Worm (Caenorhabditis elegans) whole organism, L4 larva: ENCODE data around the gene str-145.

ENCODE experiments used
- F37D6.2 ChIP-seq: sonication (generic microtip); optimal IDR thresholded peaks from 2 replicates; lab custom pipeline; 2016; ENCODE audit warnings: mild to moderate bottlenecking, missing genetic modification characterization, missing compliant biosample characterization
- R02D3.7 ChIP-seq: fragments of 150-350 bp; sonication (generic microtip); optimal IDR thresholded peaks from 3 replicates; lab custom pipeline; 2014; ENCODE audit warnings: missing biosample characterization, missing genetic modification characterization
- T26A8.4 ChIP-seq: fragments of 200-800 bp; sonication (Bioruptor generic); IDR thresholded peaks from 2 replicates; pipeline ENCODE4 v1.3.6; 2022; ENCODE audit warnings: missing genetic modification characterization, missing compliant biosample characterization
- Y105C5A.15 ChIP-seq: fragments of 200-800 bp; sonication (Bioruptor generic); IDR thresholded peaks from 2 replicates; pipeline ENCODE4 v1.3.6; 2022; ENCODE audit warnings: missing genetic modification characterization, missing compliant biosample characterization
- Y5F2A.4 ChIP-seq: fragments of 200-800 bp; sonication (Bioruptor generic); optimal IDR thresholded peaks from 2 replicates; lab custom pipeline; 2018; ENCODE audit warnings: mild to moderate bottlenecking, missing genetic modification characterization, missing compliant biosample characterization
- ZK337.2 ChIP-seq: fragments of 200-800 bp; sonication (Bioruptor generic); IDR thresholded peaks from 2 replicates; pipeline ENCODE4 v1.3.6; 2022; ENCODE audit warnings: missing genetic modification reagents, missing genetic modification characterization, missing compliant biosample characterization
- aha-1 ChIP-seq: fragments of 150-350 bp; peaks from one replicate; lab custom pipeline; 2014; ENCODE audit warnings: missing biosample characterization, missing genetic modification characterization
- ceh-32 ChIP-seq: sonication (generic microtip); optimal IDR thresholded peaks from 2 replicates; lab custom pipeline; 2016; ENCODE audit warnings: mild to moderate bottlenecking, missing genetic modification characterization, missing compliant biosample characterization; ENCODE audit not compliant: poor library complexity
- dmd-8 ChIP-seq: fragments of 200-800 bp; sonication (Bioruptor generic); IDR thresholded peaks from 2 replicates; pipeline ENCODE4 v1.3.6; 2022; ENCODE audit warnings: missing genetic modification characterization, missing compliant biosample characterization
- dpl-1 ChIP-seq: fragments of 150-350 bp; optimal IDR thresholded peaks from 2 replicates; lab custom pipeline; 2014; ENCODE audit warnings: missing biosample characterization, missing genetic modification reagents, missing genetic modification characterization
- duxl-1 ChIP-seq: sonication (generic microtip); optimal IDR thresholded peaks from 2 replicates; lab custom pipeline; 2016; ENCODE audit warnings: mild to moderate bottlenecking, missing genetic modification characterization, moderate library complexity, missing compliant biosample characterization; ENCODE audit not compliant: poor library complexity
- gei-8 ChIP-seq: fragments of 200-800 bp; sonication (Bioruptor generic); optimal IDR thresholded peaks from 2 replicates; lab custom pipeline; 2018; ENCODE audit warnings: mild to moderate bottlenecking, missing genetic modification characterization, missing compliant biosample characterization
- hmg-1.1 ChIP-seq: fragments of 200-800 bp; sonication (Bioruptor generic); IDR thresholded peaks from 2 replicates; pipeline ENCODE4 v1.3.6; 2022; ENCODE audit warnings: missing genetic modification reagents, missing genetic modification characterization, missing compliant biosample characterization
- lin-29 ChIP-seq: fragments of 200-800 bp; sonication (Bioruptor generic); IDR thresholded peaks from 2 replicates; pipeline ENCODE4 v1.3.6; 2022; ENCODE audit warnings: missing genetic modification reagents, missing genetic modification characterization, missing compliant biosample characterization
- lin-38 ChIP-seq: fragments of 200-800 bp; sonication (Bioruptor generic); IDR thresholded peaks from 2 replicates; pipeline ENCODE4 v1.3.6; 2022; ENCODE audit warnings: missing genetic modification reagents, missing genetic modification characterization, missing compliant biosample characterization
- lsy-2 ChIP-seq, 2 experiments: fragments of 150-350 bp in 1 of 2; sonication (generic microtip) in 1 of 2; optimal IDR thresholded peaks; 2 replicates each; lab custom pipeline; 2014 to 2017; ENCODE audit warnings: missing biosample characterization in 2 of 2, missing genetic modification characterization in 2 of 2
- mxl-3 ChIP-seq: fragments of 200-800 bp; sonication (Bioruptor generic); optimal IDR thresholded peaks from 2 replicates; lab custom pipeline; 2018; ENCODE audit warnings: mild to moderate bottlenecking, missing genetic modification characterization, missing compliant biosample characterization
- nhr-111 ChIP-seq: fragments of 200-800 bp; sonication (Bioruptor generic); optimal IDR thresholded peaks from 2 replicates; lab custom pipeline; 2018; ENCODE audit warnings: mild to moderate bottlenecking, missing genetic modification characterization, missing compliant biosample characterization
- nhr-237 ChIP-seq: sonication (generic microtip); optimal IDR thresholded peaks from 2 replicates; lab custom pipeline; 2017; ENCODE audit warnings: missing biosample characterization, missing genetic modification characterization
- nhr-25 ChIP-seq: sonication (generic microtip); optimal IDR thresholded peaks from 2 replicates; lab custom pipeline; 2017; ENCODE audit warnings: missing genetic modification characterization, mild to moderate bottlenecking, missing compliant biosample characterization, antibody characterized with exemption, moderate library complexity, borderline replicate concordance; ENCODE audit not compliant: insufficient read depth
- nhr-28 ChIP-seq: fragments of 150-350 bp; optimal IDR thresholded peaks from 2 replicates; lab custom pipeline; 2014; ENCODE audit warnings: missing biosample characterization, missing genetic modification characterization
- nhr-42 ChIP-seq: fragments of 200-800 bp; sonication (Bioruptor generic); IDR thresholded peaks from 2 replicates; pipeline ENCODE4 v1.3.6; 2022; ENCODE audit warnings: missing genetic modification characterization, missing compliant biosample characterization
- pha-4 ChIP-seq, 2 experiments: fragments of 150-350 bp in 1 of 2; fragments of 200-800 bp in 1 of 2; sonication (Bioruptor generic) in 1 of 2; IDR thresholded peaks in 1 of 2; optimal IDR thresholded peaks in 1 of 2; 2 replicates each; pipeline versions ENCODE4 v1.3.6 to Lab custom; 2014 to 2022; ENCODE audit warnings: missing genetic modification characterization in 2 of 2, missing genetic modification reagents in 2 of 2, missing biosample characterization in 1 of 2, missing compliant biosample characterization in 1 of 2
- php-3 ChIP-seq: fragments of 200-800 bp; sonication (Bioruptor generic); IDR thresholded peaks from 2 replicates; pipeline ENCODE4 v1.3.6; 2022; ENCODE audit warnings: missing genetic modification reagents, missing genetic modification characterization, missing compliant biosample characterization
- pqm-1 ChIP-seq: sonication (generic microtip); optimal IDR thresholded peaks from 2 replicates; lab custom pipeline; 2017; ENCODE audit warnings: missing biosample characterization, missing genetic modification characterization
- spr-1 ChIP-seq: sonication (generic microtip); optimal IDR thresholded peaks from 2 replicates; lab custom pipeline; 2016; ENCODE audit warnings: mild to moderate bottlenecking, missing genetic modification characterization, missing compliant biosample characterization
- spr-3 ChIP-seq: fragments of 200-800 bp; sonication (Bioruptor generic); optimal IDR thresholded peaks from 2 replicates; lab custom pipeline; 2018; ENCODE audit warnings: mild to moderate bottlenecking, missing genetic modification characterization, missing compliant biosample characterization
- tag-97 ChIP-seq: fragments of 200-800 bp; sonication (Bioruptor generic); IDR thresholded peaks from 2 replicates; pipeline ENCODE4 v1.3.6; 2022; ENCODE audit warnings: missing genetic modification characterization, missing compliant biosample characterization
- unc-130 ChIP-seq: sonication (generic microtip); optimal IDR thresholded peaks from 2 replicates; lab custom pipeline; 2016; ENCODE audit warnings: missing genetic modification reagents, missing genetic modification characterization, missing compliant biosample characterization
- zag-1 ChIP-seq: fragments of 150-350 bp; optimal IDR thresholded peaks from 2 replicates; lab custom pipeline; 2014; ENCODE audit warnings: missing biosample characterization, missing genetic modification characterization
- zfp-2 ChIP-seq: sonication (generic microtip); optimal IDR thresholded peaks from 2 replicates; lab custom pipeline; 2016; ENCODE audit warnings: mild to moderate bottlenecking, missing genetic modification characterization, missing compliant biosample characterization
- zfp-3 ChIP-seq: fragments of 200-800 bp; sonication (Bioruptor generic); conservative IDR thresholded peaks from 2 replicates; pipeline ENCODE4 v1.3.6; 2022; ENCODE audit warnings: missing genetic modification reagents, missing genetic modification characterization, missing compliant biosample characterization
- zip-11 ChIP-seq: fragments of 200-800 bp; sonication (Bioruptor generic); IDR thresholded peaks from 2 replicates; pipeline ENCODE4 v1.3.6; 2022; ENCODE audit warnings: missing genetic modification characterization, missing compliant biosample characterization
- ztf-11 ChIP-seq: fragments of 150-350 bp; optimal IDR thresholded peaks from 2 replicates; lab custom pipeline; 2014; ENCODE audit warnings: missing biosample characterization, missing genetic modification characterization

The str-145 gene

DNA sequence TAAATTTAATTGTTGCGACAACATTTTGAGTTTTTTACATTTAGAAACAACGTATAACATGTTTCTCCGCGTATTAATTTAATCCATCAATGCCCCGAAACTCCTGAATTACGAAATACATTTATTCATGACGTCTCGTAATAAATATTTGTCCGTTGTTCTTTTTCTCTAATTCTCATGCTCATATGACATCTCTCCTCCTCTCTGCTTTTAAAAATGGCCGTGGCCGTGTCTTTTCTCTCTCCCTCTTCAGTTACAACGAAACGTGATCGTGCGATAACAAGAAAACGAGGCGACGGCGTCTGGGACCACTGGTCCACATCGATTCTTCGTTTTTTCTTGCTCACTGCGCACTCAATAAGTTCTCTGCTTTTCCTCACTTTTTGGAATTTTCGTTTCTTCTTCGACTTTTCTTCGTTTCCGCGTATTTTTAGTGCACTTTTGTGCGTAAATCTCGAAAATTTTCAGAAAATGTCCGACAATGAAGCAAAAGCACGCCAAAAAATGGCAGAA, 32.1 kb upstream of the str-145 start, which contains the start of gene snap-1 (continued):
- TF ChIP-seq T26A8.4 (no peak), aha-1 (peak; percentile 88), nhr-111 (GFP tag; lab: Kevin White, UChicago) (no peak), pha-4 (GFP tag; IDR thresholded peaks at IDR 0.05; lab: Robert Waterston, UW) (no peak), pha-4 (tag; optimal IDR thresholded peaks at IDR 0.05; lab: Kevin White, UChicago) (no peak), lin-29 (GFP tag; lab: Robert Waterston, UW) (no peak), duxl-1 (tag; lab: Kevin White, UChicago) (no peak), ZK337.2 (GFP tag; lab: Robert Waterston, UW) (no peak), nhr-25 (tag; lab: Kevin White, UChicago) (no peak)

DNA sequence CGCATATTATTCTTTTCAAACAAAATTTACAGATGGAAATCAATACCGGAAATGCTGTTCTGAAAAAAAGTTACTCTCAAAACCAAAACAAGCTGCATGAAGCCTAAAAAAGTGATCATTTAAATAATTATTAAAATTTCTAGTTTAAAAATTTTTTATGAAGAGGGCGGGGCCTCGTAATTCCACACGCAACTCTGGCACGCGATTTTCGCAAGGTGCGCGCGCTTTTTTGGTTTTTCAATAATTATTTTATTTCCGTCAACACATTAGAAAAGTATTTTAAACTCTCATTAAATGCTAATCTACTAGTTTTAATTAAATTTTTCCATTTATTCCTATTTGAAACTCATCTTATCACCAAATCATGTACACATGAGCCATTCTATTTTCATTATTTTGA, 31.6 kb upstream of the str-145 start:
- TF ChIP-seq ztf-11 (tag; lab: Kevin White, UChicago) (no peak), unc-130 (no peak), T26A8.4 (no peak), pha-4 (GFP tag; IDR thresholded peaks at IDR 0.05; lab: Robert Waterston, UW) (no peak), pha-4 (tag; optimal IDR thresholded peaks at IDR 0.05; lab: Kevin White, UChicago) (no peak)

DNA sequence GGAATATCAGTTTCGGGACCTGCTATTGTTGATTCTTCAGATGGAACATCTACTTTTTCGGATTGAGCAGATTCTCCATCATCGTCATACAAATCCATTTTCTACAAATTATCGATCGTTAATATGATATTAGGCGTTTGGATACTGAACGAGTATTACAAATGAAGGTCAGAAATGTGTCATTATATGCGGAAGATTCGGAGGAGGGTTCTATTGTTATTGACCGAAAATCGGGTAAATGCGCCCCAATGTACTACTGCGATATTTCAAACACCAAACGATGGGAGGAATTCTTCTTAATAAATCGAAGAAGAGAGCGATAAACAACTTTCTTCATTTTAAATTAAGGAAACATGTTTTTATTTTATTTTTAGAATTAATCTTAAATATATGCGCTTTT, 31.1 kb upstream of the str-145 start, which contains the start of gene spr-1:
spr-1 (minus strand) TSS at position 101 of the 400 bp plus-strand sequence.
- no peak for TF ChIP-seq dmd-8 (GFP tag; lab: Robert Waterston, UW)
- TF ChIP-seq hmg-1.1, result no peak
- no peak for TF ChIP-seq lin-38 (GFP tag; lab: Robert Waterston, UW)
- TF ChIP-seq zfp-3 (GFP tag; lab: Robert Waterston, UW), result no peak
- TF ChIP-seq F37D6.2 (tag; lab: Kevin White, UChicago), result no peak
- TF ChIP-seq spr-3 (GFP tag; lab: Kevin White, UChicago), result no peak
- TF ChIP-seq zag-1 (tag; lab: Kevin White, UChicago), result no peak
- no peak for TF ChIP-seq zfp-2 (tag; lab: Kevin White, UChicago)
- TF ChIP-seq ztf-11 (tag; lab: Kevin White, UChicago), result no peak
- TF ChIP-seq mxl-3 (GFP tag; lab: Kevin White, UChicago), result no peak
- TF ChIP-seq Y5F2A.4 (GFP tag; lab: Kevin White, UChicago), result no peak
- no peak for TF ChIP-seq nhr-42

DNA sequence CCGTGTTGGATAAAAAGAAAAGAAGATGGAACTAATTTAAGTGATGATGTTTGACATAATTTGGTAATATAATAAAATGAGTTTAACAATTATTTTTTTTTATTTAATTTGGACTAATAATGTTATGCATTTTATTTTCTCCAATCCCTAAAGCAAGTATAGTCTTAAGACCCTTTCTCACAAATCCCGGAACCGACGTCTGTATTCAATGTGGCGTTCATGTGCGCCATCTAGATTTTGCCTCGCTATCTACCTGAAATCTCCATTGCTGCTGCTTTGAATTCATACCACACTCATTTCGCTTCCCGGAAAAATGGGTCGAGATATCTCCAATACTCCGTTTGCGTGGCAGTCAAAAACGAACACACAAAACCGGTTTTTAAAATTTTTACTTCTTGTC, 25.2 kb upstream of the str-145 start, which contains the start of gene D1014.5:
D1014.5 (plus strand) TSS at position 301 of the 400 bp plus-strand sequence.
- TF ChIP-seq Y5F2A.4 (GFP tag; lab: Kevin White, UChicago) (no peak), nhr-28 (tag; lab: Kevin White, UChicago) (no peak), aha-1 (peak; percentile 10)

DNA sequence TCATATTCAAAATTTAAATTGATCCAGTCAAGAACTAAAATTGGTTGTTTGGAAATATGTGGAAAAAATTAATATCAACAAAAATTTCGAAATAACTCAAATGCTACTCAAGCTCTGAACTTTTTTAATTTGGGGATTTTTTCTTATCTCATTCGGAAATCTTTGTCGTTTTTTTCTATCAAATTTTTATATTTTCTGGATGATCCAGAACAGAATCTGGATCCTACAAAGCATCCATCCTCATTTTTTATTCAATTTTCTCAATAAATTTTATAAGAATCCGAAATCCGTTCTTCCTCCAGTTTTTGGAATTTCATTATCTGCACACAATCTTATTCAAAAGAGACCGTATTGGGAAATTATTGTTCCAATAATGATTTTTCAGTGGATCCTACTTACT, 22.7 kb upstream of the str-145 start, which contains the start of gene D1014.6:
D1014.6 (plus strand) TSS at position 301 of the 400 bp plus-strand sequence.
- no peak for TF ChIP-seq php-3 (GFP tag; lab: Robert Waterston, UW)
- no peak for TF ChIP-seq nhr-237 (tag; lab: Kevin White, UChicago)
- no peak for TF ChIP-seq R02D3.7
- TF ChIP-seq dpl-1 (GFP tag; lab: Kevin White, UChicago), result no peak
- TF ChIP-seq tag-97 (GFP tag; lab: Robert Waterston, UW), result no peak
- TF ChIP-seq lsy-2 (tag; optimal IDR thresholded peaks at IDR 0.05; lab: Kevin White, UChicago), result no peak
- no peak for TF ChIP-seq spr-1 (tag; lab: Kevin White, UChicago)
- TF ChIP-seq pqm-1 (tag; lab: Kevin White, UChicago), result no peak
- no peak for TF ChIP-seq zip-11
- no peak for TF ChIP-seq ceh-32 (tag; lab: Kevin White, UChicago)
- no peak for TF ChIP-seq Y105C5A.15 (GFP tag; lab: Robert Waterston, UW)
- TF ChIP-seq gei-8 (GFP tag; lab: Kevin White, UChicago), result no peak
